Fruit fly (Drosophila melanogaster): ENCODE results near the gene CG13862.

The CG13862 gene

DNA sequence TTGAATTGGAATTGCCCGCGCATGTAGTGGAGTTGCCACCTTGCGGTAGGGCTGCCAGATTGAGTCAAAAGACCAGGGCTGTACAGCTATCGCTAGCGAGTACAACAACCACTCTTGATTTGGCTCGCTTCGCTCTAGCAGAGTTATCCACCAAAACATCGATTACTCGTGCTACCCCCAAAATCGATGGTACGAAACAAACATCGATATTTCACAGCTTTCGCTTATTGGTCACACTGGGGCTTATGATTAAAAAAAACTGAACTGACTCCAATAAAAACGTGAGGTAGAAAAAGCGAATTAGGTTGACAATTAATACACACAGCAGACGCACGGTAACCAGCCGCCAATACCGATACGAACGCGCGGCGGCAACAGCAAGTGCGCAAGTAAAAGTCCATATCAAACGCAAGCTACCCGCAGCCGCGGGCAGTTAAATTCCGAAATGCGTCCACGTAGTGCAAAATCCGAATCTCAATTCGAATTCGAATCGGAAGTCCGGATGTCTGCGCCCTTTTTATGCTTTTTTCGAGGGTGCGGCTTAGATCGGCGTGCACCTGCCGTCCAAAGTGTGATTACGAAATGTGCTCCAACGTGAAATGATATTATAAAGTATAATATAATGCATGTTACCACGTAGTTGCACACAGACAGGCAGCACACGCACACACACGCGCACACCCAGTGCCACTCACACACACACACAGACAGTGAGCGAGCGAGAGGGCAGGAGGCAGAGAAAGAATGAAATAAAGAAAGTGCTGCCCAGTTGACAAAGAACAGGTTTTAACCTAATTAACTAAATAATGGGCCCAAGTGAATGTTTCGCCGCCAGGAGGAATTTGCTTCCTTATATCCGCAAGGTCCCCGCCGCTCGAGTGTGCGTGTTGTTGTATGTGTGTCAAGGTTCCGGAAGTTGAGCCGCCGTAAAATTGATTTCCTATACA, 24.9 kb downstream of the CG13862 start, which contains the start of gene Sar1 (continued):
- TF ChIP-seq CG11762 (GFP tag; optimal IDR thresholded peaks at IDR 0.05; ENCODE audit: insufficient read depth) (no peak), CG6808 (GFP tag; optimal IDR thresholded peaks at IDR 0.05) (peak; percentile 58), topi (GFP tag; optimal IDR thresholded peaks at IDR 0.05) (no peak), Hr39 (GFP tag; optimal IDR thresholded peaks at IDR 0.05) (peak; percentile 17), Sox15 (GFP tag; optimal IDR thresholded peaks at IDR 0.05) (no peak), CG6792 (GFP tag; optimal IDR thresholded peaks at IDR 0.05) (no peak), Met (GFP tag; optimal IDR thresholded peaks at IDR 0.05) (peak; percentile 51), esn (GFP tag; optimal IDR thresholded peaks at IDR 0.05) (no peak), Eip75B (GFP tag; optimal IDR thresholded peaks at IDR 0.05) (peak; percentile 73)

DNA sequence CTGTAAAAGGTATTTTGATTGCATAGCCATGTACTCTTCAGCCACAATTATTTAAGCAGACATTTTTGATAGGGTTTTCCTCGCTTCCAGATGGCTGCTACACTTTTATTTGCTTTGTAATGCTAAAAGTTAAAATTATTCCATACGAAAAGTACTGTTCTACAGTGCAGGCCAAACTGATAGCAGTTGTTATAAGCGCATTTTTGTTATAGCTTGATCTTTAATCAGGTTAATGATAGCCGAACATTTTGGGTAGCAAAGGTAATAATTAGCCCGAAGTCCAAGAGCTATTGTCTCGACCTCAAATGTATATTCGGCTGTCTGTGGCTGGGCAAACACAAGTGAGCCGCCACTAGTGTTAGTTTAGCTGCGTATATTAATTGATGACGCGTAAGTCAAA, 26.2 kb downstream of the CG13862 start:
- TF ChIP-seq vri (GFP tag; optimal IDR thresholded peaks at IDR 0.05) (no peak), fkh (GFP tag; optimal IDR thresholded peaks at IDR 0.05) (peak; percentile 43)

DNA sequence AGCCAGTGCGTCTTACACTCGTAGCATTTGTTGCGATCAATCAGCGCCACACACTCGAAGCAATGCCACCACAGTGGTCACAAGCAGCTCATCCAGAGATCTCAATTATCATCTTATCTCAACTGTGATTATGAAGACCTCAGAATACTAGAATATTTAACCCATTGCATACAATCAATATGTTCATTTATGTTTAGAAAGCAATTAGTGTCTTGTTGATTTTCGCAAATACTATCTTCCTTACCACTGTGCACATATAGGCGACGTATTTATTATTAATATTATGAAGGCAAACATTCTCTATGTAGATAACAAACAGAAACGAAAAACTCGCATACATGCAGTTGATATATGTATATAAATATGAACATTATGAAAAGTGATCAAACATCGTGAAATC, 27.0 kb downstream of the CG13862 start:
- TF ChIP-seq achi (GFP tag; optimal IDR thresholded peaks at IDR 0.05) (peak; percentile 79), OdsH (GFP tag; optimal IDR thresholded peaks at IDR 0.05) (peak; percentile 88), fkh (GFP tag; optimal IDR thresholded peaks at IDR 0.05) (peak; percentile 72), Eip78C (GFP tag) (peak; percentile 97), CG8632 (GFP tag; optimal IDR thresholded peaks at IDR 0.05) (peak; percentile 79), CG6276 (GFP tag; optimal IDR thresholded peaks at IDR 0.05) (peak; percentile 82), Met (GFP tag; optimal IDR thresholded peaks at IDR 0.05) (peak; percentile 77), dsx (GFP tag; optimal IDR thresholded peaks at IDR 0.05; ENCODE audit: poor library complexity, severe bottlenecking) (peak; percentile 76), Blimp-1 (GFP tag; optimal IDR thresholded peaks at IDR 0.05) (no peak), acj6 (GFP tag; optimal IDR thresholded peaks at IDR 0.05) (peak; percentile 86), CG6808 (GFP tag; optimal IDR thresholded peaks at IDR 0.05) (peak; percentile 72), Gug (GFP tag; IDR thresholded peaks at IDR 0.05) (peak; percentile 90), Eip75B (GFP tag; optimal IDR thresholded peaks at IDR 0.05) (peak; percentile 75), Ets21C (GFP tag; optimal IDR thresholded peaks at IDR 0.05) (peak; percentile 53), net (GFP tag; optimal IDR thresholded peaks at IDR 0.05) (peak; percentile 86), CG8119 (GFP tag; IDR thresholded peaks at IDR 0.05) (peak; percentile 87), ss (GFP tag; optimal IDR thresholded peaks at IDR 0.05) (peak; percentile 34 to 68), salr (GFP tag; optimal IDR thresholded peaks at IDR 0.05) (peak; percentile 69 to 74), Lpt (GFP tag; optimal IDR thresholded peaks at IDR 0.05) (peak; percentile 70), fd85E (GFP tag; optimal IDR thresholded peaks at IDR 0.05) (peak; percentile 20), CG9139 (GFP tag; optimal IDR thresholded peaks at IDR 0.05) (no peak), esn (GFP tag; optimal IDR thresholded peaks at IDR 0.05) (peak; percentile 79), topi (GFP tag; optimal IDR thresholded peaks at IDR 0.05) (peak; percentile 80), CG31627 (GFP tag; optimal IDR thresholded peaks at IDR 0.05) (peak; percentile 68), CG8319 (GFP tag; optimal IDR thresholded peaks at IDR 0.05) (peak; percentile 61), CG1621 (tag; optimal IDR thresholded peaks at IDR 0.05) (peak; percentile 82), CG6854 (GFP tag; optimal IDR thresholded peaks at IDR 0.05) (no peak), pdm3 (GFP tag; optimal IDR thresholded peaks at IDR 0.05) (peak; percentile 90), CG11902 (GFP tag; optimal IDR thresholded peaks at IDR 0.05) (peak; percentile 63), CG11762 (GFP tag; optimal IDR thresholded peaks at IDR 0.05; ENCODE audit: insufficient read depth) (peak; percentile 78), Hr4 (GFP tag; optimal IDR thresholded peaks at IDR 0.05) (peak; percentile 89), Hr38 (GFP tag; optimal IDR thresholded peaks at IDR 0.05) (no peak), vri (GFP tag; optimal IDR thresholded peaks at IDR 0.05) (peak; percentile 82), Sox102F (GFP tag; optimal IDR thresholded peaks at IDR 0.05) (peak; percentile 77), CG4318 (GFP tag; optimal IDR thresholded peaks at IDR 0.05) (peak; percentile 63), Smox (GFP tag; optimal IDR thresholded peaks at IDR 0.05) (peak; percentile 81), cyc (GFP tag; optimal IDR thresholded peaks at IDR 0.05) (peak; percentile 64), lz (GFP tag; optimal IDR thresholded peaks at IDR 0.05) (peak; percentile 62), CG7368 (GFP tag; optimal IDR thresholded peaks at IDR 0.05) (peak; percentile 81), CG11294 (GFP tag; IDR thresholded peaks at IDR 0.05) (peak; percentile 84), Sox15 (GFP tag; optimal IDR thresholded peaks at IDR 0.05) (peak; percentile 71), CG32006 (GFP tag; optimal IDR thresholded peaks at IDR 0.05) (peak; percentile 84), Hr39 (GFP tag; optimal IDR thresholded peaks at IDR 0.05) (peak; percentile 80)

All from whole organism, prepupa.